Worm (Caenorhabditis elegans): ENCODE measurements around the gene art-1.

DNA sequence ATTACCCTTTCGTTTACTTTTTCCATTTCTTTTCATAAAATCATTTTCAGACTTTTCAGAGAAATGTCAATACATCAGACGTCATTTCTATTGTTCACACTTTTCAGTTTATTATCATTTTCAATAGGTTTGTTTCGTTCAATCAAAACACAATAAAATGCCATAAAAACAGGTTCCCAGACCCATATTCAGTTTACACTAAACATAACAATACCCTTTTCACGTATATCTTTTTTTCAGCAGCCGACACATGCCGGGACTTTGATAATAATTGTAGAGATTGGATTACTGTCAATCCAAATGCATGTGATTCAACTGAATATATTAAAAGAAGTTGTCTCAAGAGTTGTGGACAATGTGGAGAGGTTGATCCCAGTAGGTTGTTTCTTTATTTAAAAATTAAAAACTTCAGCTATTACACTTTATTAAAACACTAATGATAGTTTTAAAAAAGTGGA, 17.8 kb upstream of the art-1 start, which contains the start of gene C15F1.1:
- TF ChIP-seq ceh-58 (GFP tag; IDR thresholded peaks at IDR 0.05): no peak
- TF ChIP-seq nfya-1 (tag; optimal IDR thresholded peaks at IDR 0.05; ENCODE audit: borderline replicate concordance, insufficient read depth): no peak
- no peak for TF ChIP-seq attf-6 (GFP tag; IDR thresholded peaks at IDR 0.05)
- no peak for TF ChIP-seq nfyb-1 (GFP tag; IDR thresholded peaks at IDR 0.05)
- TF ChIP-seq lin-35 (GFP tag; optimal IDR thresholded peaks at IDR 0.05): no peak
- no peak for TF ChIP-seq F23B12.7 (tag; optimal IDR thresholded peaks at IDR 0.05; ENCODE audit: insufficient read depth)
- TF ChIP-seq hsf-1 (GFP tag; IDR thresholded peaks at IDR 0.05): no peak
- no peak for TF ChIP-seq lin-54 (GFP tag; optimal IDR thresholded peaks at IDR 0.05)

Measured in whole organism, young adult.